Worm (Caenorhabditis elegans) whole organism, young adult: Measurements from ENCODE around the gene sli-1.

Experiments used
- B0035.1 ChIP-seq: sonication (generic microtip); optimal IDR thresholded peaks from 2 replicates; lab custom pipeline; 2016; ENCODE audit warnings: missing genetic modification characterization, mild to moderate bottlenecking, missing compliant biosample characterization, missing genotype, missing genetic modification reagents
- B0336.3 ChIP-seq: fragments of 200-800 bp; sonication (Bioruptor generic); IDR thresholded peaks from 2 replicates; pipeline ENCODE4 v1.3.6; 2022; ENCODE audit warnings: missing genetic modification characterization, missing compliant biosample characterization
- C17E4.6 ChIP-seq: fragments of 200-800 bp; sonication (Bioruptor generic); IDR thresholded peaks from 2 replicates; pipeline ENCODE4 v1.3.6; 2022; ENCODE audit warnings: missing genetic modification reagents, missing genetic modification characterization, missing compliant biosample characterization
- F10E7.11 ChIP-seq: sonication (generic microtip); optimal IDR thresholded peaks from 2 replicates; lab custom pipeline; 2017; ENCODE audit warnings: mild to moderate bottlenecking, missing genetic modification characterization, moderate library complexity, missing compliant biosample characterization
- F23B12.7 ChIP-seq: sonication (generic microtip); optimal IDR thresholded peaks from 2 replicates; lab custom pipeline; 2017; ENCODE audit warnings: missing genetic modification characterization, mild to moderate bottlenecking, missing compliant biosample characterization, antibody characterized with exemption, moderate library complexity; ENCODE audit not compliant: insufficient read depth
- F37B4.10 ChIP-seq: fragments of 200-800 bp; sonication (Bioruptor generic); IDR thresholded peaks from 2 replicates; pipeline ENCODE4 v1.3.6; 2022; ENCODE audit warnings: missing genetic modification characterization, missing compliant biosample characterization
- F49E8.2 ChIP-seq: sonication (generic microtip); optimal IDR thresholded peaks from 3 replicates; lab custom pipeline; 2017; ENCODE audit warnings: missing genetic modification characterization, mild to moderate bottlenecking, missing compliant biosample characterization, antibody characterized with exemption, moderate library complexity; ENCODE audit not compliant: insufficient read depth
- Y67H2A.10 ChIP-seq: fragments of 200-800 bp; sonication (Bioruptor generic); conservative IDR thresholded peaks from 2 replicates; pipeline ENCODE4 v1.3.6; 2022; ENCODE audit warnings: missing genetic modification reagents, missing genetic modification characterization, missing compliant biosample characterization
- ZK185.1 ChIP-seq: sonication (generic microtip); optimal IDR thresholded peaks from 2 replicates; lab custom pipeline; 2016; ENCODE audit warnings: mild to moderate bottlenecking, missing genetic modification characterization, missing compliant biosample characterization; ENCODE audit not compliant: poor library complexity, severe bottlenecking
- ama-1 ChIP-seq, 3 experiments: fragments of 150-350 bp in 1 of 3; sonication (generic microtip) in 2 of 3; optimal IDR thresholded peaks; 2 replicates each; lab custom pipeline; 2014 to 2018; ENCODE audit warnings: missing biosample characterization in 2 of 3, missing genetic modification characterization in 2 of 3, missing genetic modification reagents in 2 of 3
- aptf-2 ChIP-seq: fragments of 200-800 bp; sonication (Bioruptor generic); conservative IDR thresholded peaks from 2 replicates; pipeline ENCODE4 v1.3.6; 2022; ENCODE audit warnings: missing genetic modification reagents, missing genetic modification characterization, missing compliant biosample characterization
- aptf-3 ChIP-seq: fragments of 200-800 bp; sonication (Bioruptor generic); IDR thresholded peaks from 2 replicates; pipeline ENCODE4 v1.3.6; 2022; ENCODE audit warnings: missing genetic modification characterization, missing compliant biosample characterization
- atf-7 ChIP-seq: sonication (generic microtip); optimal IDR thresholded peaks from 2 replicates; lab custom pipeline; 2017; ENCODE audit warnings: mild to moderate bottlenecking, missing genetic modification characterization, missing compliant biosample characterization
- attf-3 ChIP-seq: fragments of 200-800 bp; sonication (Bioruptor generic); conservative IDR thresholded peaks from 2 replicates; pipeline ENCODE4 v1.3.6; 2022; ENCODE audit warnings: missing genetic modification reagents, missing genetic modification characterization, missing compliant biosample characterization
- attf-5 ChIP-seq: fragments of 200-800 bp; sonication (Bioruptor generic); optimal IDR thresholded peaks from 2 replicates; lab custom pipeline; 2018; ENCODE audit warnings: mild to moderate bottlenecking, missing genetic modification characterization, missing compliant biosample characterization
- ccch-3 ChIP-seq: fragments of 200-800 bp; sonication (Bioruptor generic); optimal IDR thresholded peaks from 2 replicates; lab custom pipeline; 2018; ENCODE audit warnings: mild to moderate bottlenecking, missing genetic modification characterization, missing compliant biosample characterization
- ceh-100 ChIP-seq: fragments of 200-800 bp; sonication (Bioruptor generic); IDR thresholded peaks from 2 replicates; pipeline ENCODE4 v1.3.6; 2022; ENCODE audit warnings: missing genetic modification reagents, missing genetic modification characterization, missing compliant biosample characterization
- dox-1 ChIP-seq: fragments of 200-800 bp; sonication (Bioruptor generic); IDR thresholded peaks from 2 replicates; pipeline ENCODE4 v1.3.6; 2022; ENCODE audit warnings: missing genetic modification reagents, missing genetic modification characterization, missing compliant biosample characterization
- efl-1 ChIP-seq: fragments of 150-350 bp; optimal IDR thresholded peaks from 2 replicates; lab custom pipeline; 2014; ENCODE audit warnings: missing biosample characterization, missing genetic modification reagents, missing genetic modification characterization
- egl-18 ChIP-seq: fragments of 200-800 bp; sonication (Bioruptor generic); IDR thresholded peaks from 2 replicates; pipeline ENCODE4 v1.3.6; 2022; ENCODE audit warnings: missing genetic modification reagents, missing genetic modification characterization, missing compliant biosample characterization
- fkh-3 ChIP-seq: sonication (generic microtip); optimal IDR thresholded peaks from 2 replicates; lab custom pipeline; 2016; ENCODE audit warnings: mild to moderate bottlenecking, missing genetic modification characterization, missing compliant biosample characterization
- gei-17 ChIP-seq: fragments of 200-800 bp; sonication (Bioruptor generic); optimal IDR thresholded peaks from 2 replicates; lab custom pipeline; 2018; ENCODE audit warnings: mild to moderate bottlenecking, missing genetic modification characterization, missing compliant biosample characterization
- him-1 ChIP-seq: sonication (generic microtip); optimal IDR thresholded peaks from 2 replicates; lab custom pipeline; 2016; ENCODE audit warnings: missing genotype, missing genetic modification reagents, missing genetic modification characterization, missing compliant biosample characterization
- hlh-12 ChIP-seq: sonication (generic microtip); optimal IDR thresholded peaks from 2 replicates; lab custom pipeline; 2016; ENCODE audit warnings: missing genetic modification characterization, missing compliant biosample characterization
- hlh-26 ChIP-seq: fragments of 200-800 bp; sonication (Bioruptor generic); conservative IDR thresholded peaks from 2 replicates; pipeline ENCODE4 v1.3.6; 2022; ENCODE audit warnings: missing genetic modification reagents, missing genetic modification characterization, missing compliant biosample characterization
- hsf-1 ChIP-seq: fragments of 200-800 bp; sonication (Bioruptor generic); IDR thresholded peaks from 2 replicates; pipeline ENCODE4 v1.3.6; 2022; ENCODE audit warnings: missing genetic modification reagents, missing genetic modification characterization, missing compliant biosample characterization
- lin-26 ChIP-seq: fragments of 200-800 bp; sonication (Bioruptor generic); IDR thresholded peaks from 2 replicates; pipeline ENCODE4 v1.3.6; 2022; ENCODE audit warnings: missing genetic modification reagents, missing genetic modification characterization, missing compliant biosample characterization
- lin-40 ChIP-seq: sonication (generic microtip); optimal IDR thresholded peaks from 2 replicates; lab custom pipeline; 2016; ENCODE audit warnings: missing genetic modification characterization, mild to moderate bottlenecking, missing compliant biosample characterization, missing genotype, missing genetic modification reagents
- lir-1 ChIP-seq: fragments of 200-800 bp; sonication (Bioruptor generic); conservative IDR thresholded peaks from 2 replicates; pipeline ENCODE4 v1.3.6; 2022; ENCODE audit warnings: missing genetic modification reagents, missing genetic modification characterization, missing compliant biosample characterization
- madf-6 ChIP-seq: fragments of 200-800 bp; sonication (Bioruptor generic); IDR thresholded peaks from 2 replicates; pipeline ENCODE4 v1.3.6; 2022; ENCODE audit warnings: missing genetic modification reagents, missing genetic modification characterization, missing compliant biosample characterization
- mcd-1 ChIP-seq: fragments of 200-800 bp; sonication (Bioruptor generic); IDR thresholded peaks from 2 replicates; pipeline ENCODE4 v1.3.6; 2022; ENCODE audit warnings: missing genetic modification reagents, missing genetic modification characterization, missing compliant biosample characterization
- mes-4 ChIP-seq: sonication (generic microtip); optimal IDR thresholded peaks from 2 replicates; lab custom pipeline; 2016; ENCODE audit warnings: missing genotype, missing genetic modification characterization, missing compliant biosample characterization
- nfya-2 ChIP-seq: fragments of 200-800 bp; sonication (Bioruptor generic); IDR thresholded peaks from 2 replicates; pipeline ENCODE4 v1.3.6; 2022; ENCODE audit warnings: missing genetic modification reagents, missing genetic modification characterization, missing compliant biosample characterization
- nhr-27 ChIP-seq: fragments of 200-800 bp; sonication (Bioruptor generic); optimal IDR thresholded peaks from 2 replicates; lab custom pipeline; 2018; ENCODE audit warnings: mild to moderate bottlenecking, missing genetic modification characterization, moderate library complexity, missing compliant biosample characterization
- nhr-90 ChIP-seq: sonication (generic microtip); optimal IDR thresholded peaks from 2 replicates; lab custom pipeline; 2016; ENCODE audit warnings: missing genotype, mild to moderate bottlenecking, missing genetic modification characterization, missing compliant biosample characterization
- pbrm-1 ChIP-seq: fragments of 200-800 bp; sonication (Bioruptor generic); IDR thresholded peaks from 2 replicates; pipeline ENCODE4 v1.3.6; 2022; ENCODE audit warnings: missing genetic modification reagents, missing genetic modification characterization, missing compliant biosample characterization
- repo-1 ChIP-seq: sonication (generic microtip); optimal IDR thresholded peaks from 2 replicates; lab custom pipeline; 2017; ENCODE audit warnings: mild to moderate bottlenecking, missing genetic modification characterization, missing compliant biosample characterization
- rpc-1 ChIP-seq, 2 experiments: fragments of 150-350 bp in 1 of 2; sonication (generic microtip) in 1 of 2; optimal IDR thresholded peaks; 2 replicates each; lab custom pipeline; 2014 to 2018; ENCODE audit warnings: missing biosample characterization in 1 of 2, missing genetic modification characterization in 1 of 2, missing genetic modification reagents in 1 of 2, missing genotype in 1 of 2
- sdz-38 ChIP-seq: sonication (generic microtip); optimal IDR thresholded peaks from 2 replicates; lab custom pipeline; 2016; ENCODE audit warnings: missing genotype, missing genetic modification characterization, missing compliant biosample characterization
- somi-1 ChIP-seq: fragments of 200-800 bp; sonication (Bioruptor generic); optimal IDR thresholded peaks from 2 replicates; lab custom pipeline; 2018; ENCODE audit warnings: mild to moderate bottlenecking, missing genetic modification characterization, missing compliant biosample characterization
- tbp1 ChIP-seq: fragments of 200-800 bp; sonication (Bioruptor generic); optimal IDR thresholded peaks from 2 replicates; lab custom pipeline; 2018; ENCODE audit warnings: mild to moderate bottlenecking, missing genetic modification characterization, missing compliant biosample characterization
- unc-130 ChIP-seq: sonication (generic microtip); optimal IDR thresholded peaks from 2 replicates; lab custom pipeline; 2016; ENCODE audit warnings: missing genetic modification reagents, missing genetic modification characterization, missing compliant biosample characterization
- ztf-18 ChIP-seq: sonication (generic microtip); optimal IDR thresholded peaks from 2 replicates; lab custom pipeline; 2016; ENCODE audit warnings: missing genotype, mild to moderate bottlenecking, missing genetic modification characterization, missing compliant biosample characterization
- ztf-22 ChIP-seq: fragments of 200-800 bp; sonication (Bioruptor generic); optimal IDR thresholded peaks from 2 replicates; lab custom pipeline; 2018; ENCODE audit warnings: mild to moderate bottlenecking, missing genetic modification characterization, moderate library complexity, missing compliant biosample characterization
- ztf-26 ChIP-seq: sonication (generic microtip); optimal IDR thresholded peaks from 2 replicates; lab custom pipeline; 2017; ENCODE audit warnings: missing genetic modification characterization, missing compliant biosample characterization
- ztf-28 ChIP-seq: fragments of 200-800 bp; sonication (Bioruptor generic); IDR thresholded peaks from 2 replicates; pipeline ENCODE4 v1.3.6; 2022; ENCODE audit warnings: missing genetic modification reagents, missing genetic modification characterization, missing compliant biosample characterization

The sli-1 gene

ce11 chrX:768061-768646 is 42.4 kb upstream of the sli-1 start, which contains the start of the genes trap-2 and ile-2 (continued):
- no peak for TF ChIP-seq Y67H2A.10 (GFP tag; lab: Robert Waterston, UW)
- no peak for TF ChIP-seq egl-18
- TF ChIP-seq attf-3 (GFP tag; lab: Robert Waterston, UW), result 0 out of 2 replicates have a peak, but pooled peaks have one; percentile 23
- peak; percentile 72 for TF ChIP-seq ZK185.1 (tag; lab: Kevin White, UChicago)
- no peak for TF ChIP-seq mes-4 (tag; lab: Kevin White, UChicago)
- TF ChIP-seq gei-17 (GFP tag; lab: Kevin White, UChicago), result peak; percentile 68
- peak; percentile 76; the same call in 1 of the 2 replicates for TF ChIP-seq pbrm-1 (GFP tag; lab: Robert Waterston, UW)
- no peak for TF ChIP-seq somi-1 (GFP tag; lab: Kevin White, UChicago)
- TF ChIP-seq F23B12.7 (tag; lab: Kevin White, UChicago), result peak; percentile 37
- 0 out of 2 replicates have a peak, but pooled peaks have one; percentile 21 for TF ChIP-seq lin-26 (GFP tag; lab: Robert Waterston, UW)
- peak; percentile 95 for TF ChIP-seq nhr-90 (tag; lab: Kevin White, UChicago)
- no peak for TF ChIP-seq nhr-27 (tag; lab: Kevin White, UChicago)
- TF ChIP-seq B0336.3, result peak; percentile 88
- peak; percentile 66 for TF ChIP-seq tbp1
- TF ChIP-seq efl-1, result no peak
- TF ChIP-seq hlh-12 (tag; lab: Kevin White, UChicago), result no peak
- no peak for TF ChIP-seq madf-6 (GFP tag; lab: Robert Waterston, UW)
- peak; percentile 49 for TF ChIP-seq ztf-22 (GFP tag; lab: Kevin White, UChicago)
- peak; percentile 94 for TF ChIP-seq attf-5 (GFP tag; lab: Kevin White, UChicago)
- TF ChIP-seq dox-1, result peak; percentile 96
- TF ChIP-seq rpc-1 (optimal IDR thresholded peaks at IDR 0.05; lab: Kevin White, UChicago), result no peak
- no peak for TF ChIP-seq rpc-1 (tag; optimal IDR thresholded peaks at IDR 0.05; lab: Kevin White, UChicago)
- TF ChIP-seq hlh-26 (GFP tag; lab: Robert Waterston, UW), result no peak
- TF ChIP-seq ztf-18 (tag; lab: Kevin White, UChicago), result peak; percentile 79
- no peak for TF ChIP-seq ama-1 (optimal IDR thresholded peaks at IDR 0.05; lab: Kevin White, UChicago)
- TF ChIP-seq ama-1 (GFP tag; optimal IDR thresholded peaks at IDR 0.05; lab: Kevin White, UChicago), result no peak
- TF ChIP-seq fkh-3 (tag; lab: Kevin White, UChicago), result no peak
- no peak for TF ChIP-seq unc-130 (GFP tag; lab: Kevin White, UChicago)
- no peak; the same call in 1 of the 2 replicates for TF ChIP-seq lir-1 (GFP tag; lab: Robert Waterston, UW)
- TF ChIP-seq aptf-2 (GFP tag; lab: Robert Waterston, UW), result no peak
- TF ChIP-seq atf-7, result peak; percentile 72
- peak; percentile 99 for TF ChIP-seq mcd-1 (GFP tag; lab: Robert Waterston, UW)
- TF ChIP-seq hsf-1 (GFP tag; lab: Robert Waterston, UW), result no peak
- no peak for TF ChIP-seq C17E4.6 (GFP tag; lab: Robert Waterston, UW)
- TF ChIP-seq ccch-3 (GFP tag; lab: Kevin White, UChicago), result no peak
- no peak for TF ChIP-seq him-1
- TF ChIP-seq repo-1 (tag; lab: Kevin White, UChicago), result peak; percentile 62
- TF ChIP-seq ceh-100 (GFP tag; lab: Robert Waterston, UW), result peak; percentile 32; the same call in 1 of the 2 replicates
- no peak for TF ChIP-seq nfya-2
- TF ChIP-seq F10E7.11 (tag; lab: Kevin White, UChicago), result no peak
- TF ChIP-seq B0035.1 (tag; lab: Kevin White, UChicago), result peak; percentile 8
- no peak for TF ChIP-seq aptf-3
- peak; percentile 79 for TF ChIP-seq ztf-26 (tag; lab: Kevin White, UChicago)
- TF ChIP-seq sdz-38, result no peak
- 0 out of 2 replicates have a peak, but pooled peaks have one; percentile 81 for TF ChIP-seq F37B4.10 (GFP tag; lab: Robert Waterston, UW)
- peak; percentile 88 for TF ChIP-seq lin-40 (tag; lab: Kevin White, UChicago)
- TF ChIP-seq F49E8.2, result no peak
- 0 out of 2 replicates have a peak, but pooled peaks have one; percentile 16 for TF ChIP-seq ztf-28
